Fruit fly (Drosophila melanogaster) whole organism, adult: ENCODE results near the gene TwdlC.

Experiments used
- CG7045 ChIP-seq: fragments of 200-800 bp; sonication (Bioruptor generic); optimal IDR thresholded peaks from 2 replicates; lab custom pipeline; 2017; ENCODE audit warnings: missing biosample characterization, mild to moderate bottlenecking, missing genetic modification characterization
- Clk ChIP-seq: fragments of 200-800 bp; sonication (Bioruptor generic); optimal IDR thresholded peaks from 2 replicates; lab custom pipeline; 2017; ENCODE audit warnings: missing biosample characterization, missing genetic modification characterization
- kay ChIP-seq: fragments of 200-800 bp; sonication (Bioruptor generic); peaks from one replicate; lab custom pipeline; 2016; ENCODE audit warnings: missing biosample characterization, missing genetic modification characterization, borderline replicate concordance
- tj ChIP-seq: fragments of 200-800 bp; sonication (Bioruptor generic); optimal IDR thresholded peaks from 3 replicates; lab custom pipeline; 2017; ENCODE audit warnings: missing biosample characterization, mild to moderate bottlenecking, missing genetic modification characterization, moderate library complexity

dm6 chr3R:26982106-26982505 is 12.5 kb upstream of the TwdlC start:
- no peak for TF ChIP-seq kay (GFP tag; lab: Kevin White, UChicago)
- TF ChIP-seq CG7045 (GFP tag; lab: Kevin White, UChicago) = no peak
- TF ChIP-seq tj (GFP tag; lab: Kevin White, UChicago) = no peak
- no peak for TF ChIP-seq Clk
